Fruit fly (Drosophila melanogaster) whole organism, embryonic: Measurements from ENCODE around the gene Cep290.

Source experiments
- CG10321 ChIP-seq: fragments of 200-800 bp; sonication (Bioruptor generic); IDR thresholded peaks from 2 replicates; pipeline ENCODE4 v1.3.6; 2022; ENCODE audit warnings: missing biosample characterization, missing genetic modification characterization
- CG11560 ChIP-seq: fragments of 200-800 bp; sonication (Bioruptor generic); IDR thresholded peaks from 3 replicates; pipeline ENCODE4 v1.3.6; 2022; ENCODE audit warnings: missing biosample characterization, missing genetic modification characterization
- CG1233 ChIP-seq: fragments of 200-800 bp; sonication (Bioruptor generic); optimal IDR thresholded peaks from 4 replicates; lab custom pipeline; 2018; ENCODE audit warnings: missing biosample characterization, mild to moderate bottlenecking, missing genetic modification characterization
- CG13123 ChIP-seq: fragments of 200-800 bp; sonication (Bioruptor generic); optimal IDR thresholded peaks from 2 replicates; lab custom pipeline; 2016; ENCODE audit warnings: missing biosample characterization, missing genetic modification characterization
- CG14710 ChIP-seq: fragments of 200-800 bp; sonication (Bioruptor generic); optimal IDR thresholded peaks from 3 replicates; lab custom pipeline; 2019; ENCODE audit warnings: missing biosample characterization, mild to moderate bottlenecking, missing genetic modification characterization, moderate library complexity
- CG14965 ChIP-seq: fragments of 200-800 bp; sonication (Bioruptor generic); optimal IDR thresholded peaks from 2 replicates; lab custom pipeline; 2016; ENCODE audit warnings: missing biosample characterization, missing genetic modification characterization, borderline replicate concordance
- CG15601 ChIP-seq: fragments of 200-800 bp; sonication (Bioruptor generic); optimal IDR thresholded peaks from 3 replicates; lab custom pipeline; 2019; ENCODE audit warnings: missing biosample characterization, mild to moderate bottlenecking, missing genetic modification characterization, moderate library complexity
- CG2712 ChIP-seq: fragments of 200-800 bp; optimal IDR thresholded peaks from 3 replicates; lab custom pipeline; 2019; ENCODE audit warnings: missing biosample characterization, mild to moderate bottlenecking, missing genetic modification characterization, moderate library complexity
- CG2889 ChIP-seq: fragments of 200-800 bp; sonication (Bioruptor generic); IDR thresholded peaks from 3 replicates; pipeline ENCODE4 v1.3.6; 2022; ENCODE audit warnings: missing biosample characterization, missing genetic modification characterization
- CG30020 ChIP-seq: fragments of 200-800 bp; optimal IDR thresholded peaks from 2 replicates; lab custom pipeline; 2019; ENCODE audit warnings: missing biosample characterization, mild to moderate bottlenecking, missing genetic modification characterization, moderate library complexity
- CG30403 ChIP-seq: fragments of 200-800 bp; sonication (Bioruptor generic); optimal IDR thresholded peaks from 3 replicates; lab custom pipeline; 2016; ENCODE audit warnings: missing biosample characterization, missing genetic modification characterization
- CG32772 ChIP-seq: fragments of 200-800 bp; sonication (Bioruptor generic); IDR thresholded peaks from 2 replicates; pipeline ENCODE4 v1.3.6; 2022; ENCODE audit warnings: missing biosample characterization, missing genetic modification characterization
- CG4360 ChIP-seq: fragments of 200-800 bp; sonication (Bioruptor generic); IDR thresholded peaks from 2 replicates; pipeline ENCODE4 v1.3.6; 2022; ENCODE audit warnings: missing biosample characterization, missing genetic modification characterization
- CG4820 ChIP-seq: fragments of 200-800 bp; sonication (Bioruptor generic); optimal IDR thresholded peaks from 3 replicates; lab custom pipeline; 2016; ENCODE audit warnings: missing biosample characterization, missing genetic modification characterization
- CG7357 ChIP-seq: fragments of 200-800 bp; sonication (Bioruptor generic); IDR thresholded peaks from 3 replicates; pipeline ENCODE4 v1.3.6; 2022; ENCODE audit warnings: missing biosample characterization, missing genetic modification characterization
- CG7963 ChIP-seq: fragments of 200-800 bp; sonication (Bioruptor generic); IDR thresholded peaks from 3 replicates; pipeline ENCODE4 v1.3.6; 2022; ENCODE audit warnings: missing biosample characterization, missing genetic modification characterization; ENCODE audit not compliant: partially characterized antibody
- CG8478 ChIP-seq: fragments of >200 bp; optimal IDR thresholded peaks from 2 replicates; lab custom pipeline; 2018
- CG9215 ChIP-seq: fragments of 200-800 bp; sonication (Bioruptor generic); IDR thresholded peaks from 2 replicates; pipeline ENCODE4 v1.3.6; 2022; ENCODE audit warnings: missing biosample characterization, missing genetic modification characterization
- CG9609 ChIP-seq: fragments of 200-800 bp; sonication (Bioruptor generic); optimal IDR thresholded peaks from 3 replicates; lab custom pipeline; 2016; ENCODE audit warnings: missing biosample characterization, missing genetic modification characterization
- CTCF ChIP-seq: fragments of 200-800 bp; sonication (Bioruptor generic); optimal IDR thresholded peaks from 2 replicates; lab custom pipeline; 2017; ENCODE audit warnings: missing biosample characterization, mild to moderate bottlenecking, missing genetic modification characterization, moderate library complexity
- Doc3 ChIP-seq: fragments of 200-800 bp; sonication (Bioruptor generic); IDR thresholded peaks from 3 replicates; pipeline ENCODE4 v1.3.6; 2022; ENCODE audit warnings: missing biosample characterization, missing genetic modification characterization; ENCODE audit not compliant: partially characterized antibody
- Drgx ChIP-seq: fragments of 200-800 bp; sonication (Bioruptor generic); IDR thresholded peaks from 2 replicates; pipeline ENCODE4 v1.3.6; 2022; ENCODE audit warnings: missing biosample characterization, missing genetic modification characterization
- Eip74EF ChIP-seq, 2 experiments: fragments of 200-800 bp in 1 of 2; fragments of >200 bp in 1 of 2; sonication (Bioruptor generic) in 1 of 2; optimal IDR thresholded peaks; 2 replicates each; lab custom pipeline; 2017 to 2019; ENCODE audit warnings: missing biosample characterization in 2 of 2, missing genetic modification characterization in 2 of 2, mild to moderate bottlenecking in 1 of 2, moderate library complexity in 1 of 2
- H15 ChIP-seq: fragments of 200-800 bp; sonication (Bioruptor generic); IDR thresholded peaks from 3 replicates; pipeline ENCODE4 v1.3.6; 2022; ENCODE audit warnings: missing biosample characterization, missing genetic modification characterization
- Hmx ChIP-seq: fragments of 200-800 bp; sonication (Bioruptor generic); optimal IDR thresholded peaks from 2 replicates; lab custom pipeline; 2016; ENCODE audit warnings: missing biosample characterization, missing genetic modification characterization
- Hr51 ChIP-seq, 2 experiments: fragments of 200-800 bp; sonication (Bioruptor generic); optimal IDR thresholded peaks; 2 replicates in 1 of 2; 3 replicates in 1 of 2; lab custom pipeline; 2016 to 2018; ENCODE audit warnings: missing biosample characterization in 2 of 2, missing genetic modification characterization in 2 of 2, mild to moderate bottlenecking in 1 of 2, moderate library complexity in 1 of 2
- Lpt ChIP-seq: fragments of >200 bp; optimal IDR thresholded peaks from 2 replicates; lab custom pipeline; 2018; ENCODE audit warnings: missing biosample characterization, missing genetic modification characterization
- Meics ChIP-seq: fragments of 200-800 bp; sonication (Bioruptor generic); optimal IDR thresholded peaks from 2 replicates; lab custom pipeline; 2017; ENCODE audit warnings: missing biosample characterization, mild to moderate bottlenecking, missing genetic modification characterization
- NC2β ChIP-seq: fragments of 200-800 bp; sonication (Bioruptor generic); optimal IDR thresholded peaks from 2 replicates; lab custom pipeline; 2016; ENCODE audit warnings: missing biosample characterization, missing genetic modification characterization
- NK7.1 ChIP-seq: fragments of 200-800 bp; sonication (Bioruptor generic); optimal IDR thresholded peaks from 3 replicates; lab custom pipeline; 2016; ENCODE audit warnings: missing biosample characterization, missing genetic modification characterization
- Opbp ChIP-seq: fragments of 200-800 bp; sonication (Bioruptor generic); IDR thresholded peaks from 3 replicates; pipeline ENCODE4 v1.3.6; 2022; ENCODE audit warnings: missing biosample characterization, missing genetic modification characterization; ENCODE audit not compliant: partially characterized antibody
- PHDP ChIP-seq: fragments of 200-800 bp; sonication (Bioruptor generic); optimal IDR thresholded peaks from 3 replicates; lab custom pipeline; 2018; ENCODE audit warnings: missing biosample characterization, mild to moderate bottlenecking, missing genetic modification characterization, moderate library complexity
- Ssrp ChIP-seq: fragments of 200-800 bp; sonication (Bioruptor generic); optimal IDR thresholded peaks from 2 replicates; lab custom pipeline; 2018; ENCODE audit warnings: missing biosample characterization, mild to moderate bottlenecking, missing genetic modification characterization, moderate library complexity
- dimm ChIP-seq: fragments of 200-800 bp; sonication (Bioruptor generic); IDR thresholded peaks from 2 replicates; pipeline ENCODE4 v1.3.6; 2022; ENCODE audit warnings: missing biosample characterization, missing genetic modification characterization
- eve ChIP-seq, 2 experiments: fragments of >200 bp; optimal IDR thresholded peaks; 2 replicates each; lab custom pipeline; 2017; ENCODE audit warnings: missing biosample characterization in 2 of 2, missing genetic modification characterization in 2 of 2
- eyg ChIP-seq: fragments of 200-800 bp; sonication (Bioruptor generic); optimal IDR thresholded peaks from 3 replicates; lab custom pipeline; 2016; ENCODE audit warnings: missing biosample characterization, missing genetic modification characterization
- ind ChIP-seq: fragments of 200-800 bp; sonication (Bioruptor generic); optimal IDR thresholded peaks from 3 replicates; lab custom pipeline; 2016; ENCODE audit warnings: missing biosample characterization, missing genetic modification characterization
- lbe ChIP-seq: fragments of 200-800 bp; sonication (Bioruptor generic); optimal IDR thresholded peaks from 2 replicates; lab custom pipeline; 2016; ENCODE audit warnings: missing biosample characterization, mild to moderate bottlenecking, missing genetic modification characterization
- lola ChIP-seq, 3 experiments: fragments of >200 bp in 2 of 3; fragments of 200-800 bp in 1 of 3; sonication (Bioruptor generic) in 1 of 3; optimal IDR thresholded peaks; 2 replicates each; lab custom pipeline; 2017 to 2019; ENCODE audit warnings: missing biosample characterization in 3 of 3, missing genetic modification characterization in 3 of 3, mild to moderate bottlenecking in 1 of 3, moderate library complexity in 1 of 3
- maf-S ChIP-seq: fragments of 200-800 bp; sonication (Bioruptor generic); optimal IDR thresholded peaks from 2 replicates; lab custom pipeline; 2016; ENCODE audit warnings: missing biosample characterization, missing genetic modification characterization
- psq ChIP-seq: fragments of 200-800 bp; sonication (Bioruptor generic); optimal IDR thresholded peaks from 2 replicates; lab custom pipeline; 2017; ENCODE audit warnings: missing biosample characterization, missing genetic modification characterization
- pzg ChIP-seq: fragments of 200-800 bp; sonication (Bioruptor generic); optimal IDR thresholded peaks from 3 replicates; lab custom pipeline; 2018; ENCODE audit warnings: missing biosample characterization, mild to moderate bottlenecking, missing genetic modification characterization, moderate library complexity
- sim ChIP-seq: fragments of 200-800 bp; sonication (Bioruptor generic); IDR thresholded peaks from 2 replicates; pipeline ENCODE4 v1.3.6; 2022; ENCODE audit warnings: missing biosample characterization, missing genetic modification characterization
- slp2 ChIP-seq: fragments of 200-800 bp; sonication (Bioruptor generic); optimal IDR thresholded peaks from 2 replicates; lab custom pipeline; 2016; ENCODE audit warnings: missing biosample characterization, missing genetic modification characterization
- so ChIP-seq: fragments of 200-800 bp; sonication (Bioruptor generic); IDR thresholded peaks from 3 replicates; pipeline ENCODE4 v1.3.6; 2022; ENCODE audit warnings: missing biosample characterization, missing genetic modification characterization
- sr ChIP-seq: fragments of 200-800 bp; sonication (Bioruptor generic); IDR thresholded peaks from 3 replicates; pipeline ENCODE4 v1.3.6; 2022; ENCODE audit warnings: missing biosample characterization, missing genetic modification characterization
- stc ChIP-seq: fragments of 200-800 bp; sonication (Bioruptor generic); IDR thresholded peaks from 2 replicates; pipeline ENCODE4 v1.3.6; 2022; ENCODE audit warnings: missing biosample characterization, missing genetic modification characterization
- stwl ChIP-seq: fragments of 200-800 bp; sonication (Bioruptor generic); optimal IDR thresholded peaks from 3 replicates; lab custom pipeline; 2018; ENCODE audit warnings: missing biosample characterization, mild to moderate bottlenecking, missing genetic modification characterization, moderate library complexity
- tgo ChIP-seq: fragments of 200-800 bp; sonication (Bioruptor generic); IDR thresholded peaks from 3 replicates; pipeline ENCODE4 v1.3.6; 2022; ENCODE audit warnings: missing biosample characterization, missing genetic modification characterization
- z ChIP-seq: fragments of 200-800 bp; sonication (Bioruptor generic); IDR thresholded peaks from 3 replicates; pipeline ENCODE4 v1.3.6; 2022; ENCODE audit warnings: missing biosample characterization, missing genetic modification characterization
- zf30C ChIP-seq: fragments of 200-800 bp; sonication (Bioruptor generic); optimal IDR thresholded peaks from 3 replicates; lab custom pipeline; 2018; ENCODE audit warnings: missing biosample characterization, mild to moderate bottlenecking, missing genetic modification characterization

The Cep290 gene

DNA sequence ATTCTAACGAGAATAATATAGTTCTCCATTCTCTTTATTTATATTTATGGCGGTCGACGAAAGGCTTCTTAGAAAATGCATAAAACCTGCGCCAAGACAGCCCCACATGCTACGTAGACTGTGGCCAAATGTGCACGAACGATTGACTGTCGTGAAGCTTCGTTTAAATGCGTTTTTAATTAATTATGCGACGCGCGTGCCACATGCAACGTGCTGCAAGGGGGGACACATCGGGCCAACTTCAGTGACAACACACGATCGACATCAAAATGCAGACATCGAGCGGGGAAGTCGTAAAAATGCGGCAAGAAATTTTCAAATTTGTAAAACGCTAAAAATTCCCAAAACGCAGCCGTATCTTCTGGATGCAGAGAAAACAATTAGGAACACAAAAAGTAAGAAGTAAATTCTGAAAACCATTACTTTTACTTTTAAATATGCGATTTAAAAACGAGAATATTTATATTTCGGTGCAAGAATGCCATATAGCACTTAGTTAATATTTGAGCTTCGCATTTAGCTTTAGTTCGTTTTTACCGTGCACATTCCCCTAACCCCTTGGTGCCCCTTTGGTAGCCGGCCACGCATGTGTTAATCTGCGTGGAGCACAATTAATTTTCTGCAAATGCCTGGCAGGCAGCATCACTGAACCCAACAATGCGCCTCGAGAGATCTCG, 43.8 kb upstream of the Cep290 start (continued):
- TF ChIP-seq tgo (GFP tag; lab: Robert Waterston, UW) = no peak
- no peak for TF ChIP-seq dimm (GFP tag; lab: Robert Waterston, UW)
- TF ChIP-seq psq (GFP tag; lab: Kevin White, UChicago) = no peak
- peak in 1 of 2 experiments; percentile 57 for TF ChIP-seq eve (GFP tag; optimal IDR thresholded peaks at IDR 0.05; lab: Kevin White, UChicago)
- TF ChIP-seq NK7.1 (GFP tag; lab: Kevin White, UChicago) = no peak
- 0 out of 2 replicates have a peak, but pooled peaks have one; percentile 6 for TF ChIP-seq sim (GFP tag; lab: Robert Waterston, UW)
- TF ChIP-seq ind (GFP tag; lab: Kevin White, UChicago) = peak; percentile 17
- TF ChIP-seq CG14965 (GFP tag; lab: Kevin White, UChicago) = no peak
- TF ChIP-seq CG14710 = peak; percentile 29
- TF ChIP-seq CG7357 (GFP tag; lab: Robert Waterston, UW) = peak; percentile 52; the same call in 1 of the 3 replicates
- peak; percentile 32 for TF ChIP-seq CG4820 (GFP tag; lab: Kevin White, UChicago)
- TF ChIP-seq CG30020 = no peak
- no peak for TF ChIP-seq sr
- TF ChIP-seq CG4360 (GFP tag; lab: Robert Waterston, UW) = no peak; the same call in 1 of the 2 replicates
- no peak for TF ChIP-seq CG1233 (GFP tag; lab: Kevin White, UChicago)
- no peak for TF ChIP-seq NC2β
- TF ChIP-seq CG32772 (GFP tag; lab: Robert Waterston, UW) = peak; percentile 65
- no peak for TF ChIP-seq Doc3 (GFP tag; lab: Robert Waterston, UW)
- TF ChIP-seq CG15601 = peak; percentile 31
- TF ChIP-seq CG9215 (GFP tag; lab: Robert Waterston, UW) = no peak
- TF ChIP-seq Meics (GFP tag; lab: Kevin White, UChicago) = no peak
- TF ChIP-seq Hmx (GFP tag; lab: Kevin White, UChicago) = no peak
- TF ChIP-seq stwl (tag; lab: Kevin White, UChicago) = no peak
- TF ChIP-seq Eip74EF (GFP tag; optimal IDR thresholded peaks at IDR 0.05; lab: Kevin White, UChicago) = peak in 1 of 2 experiments; percentile 12
- TF ChIP-seq slp2 (GFP tag; lab: Kevin White, UChicago) = no peak
- no peak for TF ChIP-seq eyg (GFP tag; lab: Kevin White, UChicago)
- no peak for TF ChIP-seq CTCF (GFP tag; lab: Kevin White, UChicago)
- no peak for TF ChIP-seq CG8478 (lab: Kevin White, UChicago)
- TF ChIP-seq lola (GFP tag; optimal IDR thresholded peaks at IDR 0.05; lab: Kevin White, UChicago) = peak in 1 of 3 experiments; percentile 37
- TF ChIP-seq z (GFP tag; lab: Robert Waterston, UW) = no peak
- TF ChIP-seq CG11560 = no peak
- TF ChIP-seq PHDP = peak; percentile 28
- TF ChIP-seq pzg = no peak
- TF ChIP-seq zf30C (GFP tag; lab: Kevin White, UChicago) = no peak
- TF ChIP-seq Ssrp = peak; percentile 49
- no peak for TF ChIP-seq CG2889 (GFP tag; lab: Robert Waterston, UW)
- no peak for TF ChIP-seq Opbp (GFP tag; lab: Robert Waterston, UW)
- no peak for TF ChIP-seq CG13123
- no peak; the same call in 1 of the 2 replicates for TF ChIP-seq stc (GFP tag; lab: Robert Waterston, UW)
- no peak for TF ChIP-seq Lpt (GFP tag; lab: Kevin White, UChicago)
- TF ChIP-seq CG10321 = no peak
- TF ChIP-seq CG7963 = no peak
- peak; percentile 61 for TF ChIP-seq CG2712 (tag; lab: Kevin White, UChicago)
- peak; percentile 23; the same call in 1 of the 3 replicates for TF ChIP-seq so (GFP tag; lab: Robert Waterston, UW)
- no peak for TF ChIP-seq CG9609 (GFP tag; lab: Kevin White, UChicago)
- peak in 1 of 2 experiments; percentile 20 for TF ChIP-seq Hr51 (GFP tag; optimal IDR thresholded peaks at IDR 0.05; lab: Kevin White, UChicago)
- TF ChIP-seq Drgx (GFP tag; lab: Robert Waterston, UW) = peak; percentile 54; the same call in 1 of the 2 replicates
- TF ChIP-seq H15 = no peak
- peak; percentile 28 for TF ChIP-seq CG30403
- TF ChIP-seq lbe (GFP tag; lab: Kevin White, UChicago) = peak; percentile 48
- TF ChIP-seq maf-S (GFP tag; lab: Kevin White, UChicago) = no peak
